Worm (Caenorhabditis elegans): Measurements from ENCODE around the gene W02F12.4.

DNA sequence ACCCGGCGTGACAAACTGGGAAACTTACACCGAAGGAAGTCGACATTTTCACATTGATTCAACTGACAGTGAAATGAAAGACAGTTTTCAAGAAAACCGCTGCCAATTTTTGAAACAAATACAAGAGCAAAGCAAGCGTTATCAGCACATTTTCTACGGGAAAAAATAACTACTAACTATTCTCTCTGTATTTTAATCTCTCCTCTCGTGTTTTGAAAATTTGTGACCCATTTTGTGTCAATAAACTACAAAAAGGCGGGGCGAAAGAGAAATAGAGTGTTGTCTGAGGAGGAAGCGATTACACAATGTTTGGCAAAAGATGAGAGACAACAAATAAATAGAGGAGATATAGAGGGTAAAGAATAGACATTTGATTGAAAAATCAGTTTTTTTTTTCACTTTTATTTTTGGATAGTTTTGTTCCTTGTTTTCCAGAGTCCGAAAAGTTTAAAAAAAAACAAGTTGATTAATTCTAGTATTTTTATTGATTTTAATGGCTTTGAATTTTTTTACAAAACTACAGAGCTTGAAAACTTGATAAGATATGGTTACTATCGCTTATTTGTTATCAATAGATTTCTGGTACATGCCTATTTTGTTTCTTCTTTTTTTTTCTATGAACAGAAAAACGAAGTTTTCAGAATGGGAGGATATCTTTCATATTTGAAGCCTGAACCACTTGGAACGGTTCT is 30.4 kb downstream of the W02F12.4 start, which contains the start of gene cest-34:
- no peak for TF ChIP-seq hlh-30 (tag; optimal IDR thresholded peaks at IDR 0.05; ENCODE audit: insufficient read depth)
- no peak for TF ChIP-seq snpc-4 (tag; optimal IDR thresholded peaks at IDR 0.05)
- no peak for TF ChIP-seq egl-27 (tag; optimal IDR thresholded peaks at IDR 0.05)
- no peak for TF ChIP-seq nhr-6 (tag; optimal IDR thresholded peaks at IDR 0.05)
- no peak for TF ChIP-seq nhr-11 (tag; optimal IDR thresholded peaks at IDR 0.05)
- no peak for TF ChIP-seq madf-5 (GFP tag; IDR thresholded peaks at IDR 0.05)
- no peak for TF ChIP-seq unc-130 (GFP tag; optimal IDR thresholded peaks at IDR 0.05)
- no peak for TF ChIP-seq fos-1 (tag; optimal IDR thresholded peaks at IDR 0.05)
- no peak for TF ChIP-seq aly-2 (tag; optimal IDR thresholded peaks at IDR 0.05)
- no peak for TF ChIP-seq R02D3.7 (tag; optimal IDR thresholded peaks at IDR 0.05)

Data from whole organism, L4 larva.